Worm (Caenorhabditis elegans): ENCODE measurements around the gene enu-3.1.

enu-3.1 gene

ce11 chrIII:10481497-10481896 is 45.4 kb downstream of the enu-3.1 start (continued):
- TF ChIP-seq mdl-1 (tag; optimal IDR thresholded peaks at IDR 0.05) (no peak), jun-1 (tag; optimal IDR thresholded peaks at IDR 0.05) (no peak), tra-1 (GFP tag; IDR thresholded peaks at IDR 0.05) (no peak), mxl-3 (GFP tag; optimal IDR thresholded peaks at IDR 0.05) (no peak), nhr-25 (tag; optimal IDR thresholded peaks at IDR 0.05; ENCODE audit: borderline replicate concordance, insufficient read depth) (no peak), daf-16 (GFP tag; optimal IDR thresholded peaks at IDR 0.05) (no peak), daf-16 (tag; optimal IDR thresholded peaks at IDR 0.05) (peak; percentile 29), nhr-102 (tag; optimal IDR thresholded peaks at IDR 0.05) (no peak), pha-4 (GFP tag; IDR thresholded peaks at IDR 0.05) (no peak), pha-4 (tag; optimal IDR thresholded peaks at IDR 0.05) (no peak), F49E8.2 (tag; optimal IDR thresholded peaks at IDR 0.05; ENCODE audit: borderline replicate concordance) (no peak), sdz-12 (GFP tag; optimal IDR thresholded peaks at IDR 0.05) (no peak), zip-2 (tag; optimal IDR thresholded peaks at IDR 0.05) (no peak), dmd-6 (GFP tag; IDR thresholded peaks at IDR 0.05) (0 out of 2 replicates have a peak, but pooled peaks have one; percentile 25), fos-1 (tag; optimal IDR thresholded peaks at IDR 0.05) (no peak)

ce11 chrIII:10481988-10482387 is 45.9 kb downstream of the enu-3.1 start, which contains the start of gene D2045.8:
Gene D2045.8 (plus strand): TSS chrIII:10482288.
- TF ChIP-seq daf-16 (GFP tag; optimal IDR thresholded peaks at IDR 0.05) (no peak), daf-16 (tag; optimal IDR thresholded peaks at IDR 0.05) (peak; percentile 18), spr-1 (tag; optimal IDR thresholded peaks at IDR 0.05) (no peak)

ce11 chrIII:10486455-10486854 is 50.4 kb downstream of the enu-3.1 start:
- TF ChIP-seq ctbp-1 (GFP tag; IDR thresholded peaks at IDR 0.05) (no peak), lin-39 (tag; optimal IDR thresholded peaks at IDR 0.05) (no peak), saeg-2 (GFP tag; IDR thresholded peaks at IDR 0.05) (no peak), nhr-28 (tag; optimal IDR thresholded peaks at IDR 0.05) (peak; percentile 34), jun-1 (tag; optimal IDR thresholded peaks at IDR 0.05) (no peak), mxl-3 (GFP tag; optimal IDR thresholded peaks at IDR 0.05) (peak; percentile 45), F26F4.8 (GFP tag; conservative IDR thresholded peaks at IDR 0.05) (no peak), ceh-82 (tag; optimal IDR thresholded peaks at IDR 0.05) (no peak)

Data from whole organism, L4 larva.